Worm (Caenorhabditis elegans): ENCODE data around the gene molo-1.

DNA sequence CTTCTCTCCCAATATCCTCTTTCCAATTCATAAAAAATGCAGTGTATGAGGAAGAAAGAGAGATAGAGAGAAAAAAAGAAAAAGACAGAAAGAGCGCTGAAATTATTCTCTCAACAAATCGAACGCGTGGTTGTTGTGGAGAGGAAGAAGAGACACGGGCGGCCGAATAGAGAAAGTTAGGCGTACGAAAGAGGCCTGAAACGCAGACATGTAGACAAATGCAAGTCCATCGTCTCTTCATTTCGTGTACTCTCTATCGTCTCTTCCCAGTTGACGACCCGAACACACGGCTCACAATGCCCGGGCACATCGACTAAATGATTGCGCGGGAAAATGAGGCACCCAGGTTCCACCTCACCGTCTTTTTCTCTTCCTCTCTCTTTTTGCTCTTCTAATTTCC is 47.4 kb downstream of the molo-1 start:
- TF ChIP-seq him-1 (tag; optimal IDR thresholded peaks at IDR 0.05) = peak; percentile 57
- no peak for TF ChIP-seq dao-5 (tag; optimal IDR thresholded peaks at IDR 0.05)

Data from whole organism, L4/young adult.